Worm (Caenorhabditis elegans) whole organism, L1 larva: Measurements from ENCODE around the gene dmd-3.

Source experiments
- Y116A8C.19 ChIP-seq: sonication (generic microtip); optimal IDR thresholded peaks from 2 replicates; lab custom pipeline; 2016; ENCODE audit warnings: missing compliant biosample characterization, missing genetic modification characterization, borderline replicate concordance
- ama-1 ChIP-seq: fragments of 150-350 bp; optimal IDR thresholded peaks from 2 replicates; lab custom pipeline; 2014
- ceh-88 ChIP-seq: fragments of 200-800 bp; sonication (Bioruptor generic); IDR thresholded peaks from 2 replicates; pipeline ENCODE4 v1.3.6; 2022; ENCODE audit warnings: missing genetic modification characterization, missing compliant biosample characterization
- egl-27 ChIP-seq, 2 experiments: fragments of 150-350 bp in 1 of 2; sonication (generic microtip); optimal IDR thresholded peaks; 3 replicates each; lab custom pipeline; 2017 to 2018; ENCODE audit warnings: missing biosample characterization in 2 of 2, missing genetic modification characterization in 2 of 2, missing genetic modification reagents in 2 of 2
- fos-1 ChIP-seq: fragments of 150-350 bp; optimal IDR thresholded peaks from 2 replicates; lab custom pipeline; 2014; ENCODE audit warnings: missing biosample characterization, missing genetic modification characterization
- pag-3 ChIP-seq: sonication (generic microtip); optimal IDR thresholded peaks from 2 replicates; lab custom pipeline; 2017; ENCODE audit warnings: missing genetic modification characterization, mild to moderate bottlenecking, missing compliant biosample characterization, antibody characterized with exemption, borderline replicate concordance; ENCODE audit not compliant: insufficient read depth
- pqm-1 ChIP-seq: sonication (generic microtip); optimal IDR thresholded peaks from 3 replicates; lab custom pipeline; 2017; ENCODE audit warnings: missing biosample characterization, missing genetic modification characterization
- rnt-1 ChIP-seq: sonication (generic microtip); optimal IDR thresholded peaks from 2 replicates; lab custom pipeline; 2016; ENCODE audit warnings: mild to moderate bottlenecking, missing genetic modification characterization, moderate library complexity, missing compliant biosample characterization
- tlp-1 ChIP-seq: fragments of 150-350 bp; optimal IDR thresholded peaks from 2 replicates; lab custom pipeline; 2014; ENCODE audit warnings: missing biosample characterization, missing genetic modification characterization

- no peak for TF ChIP-seq ama-1 (lab: Kevin White, UChicago)
- no peak for TF ChIP-seq pag-3
- no peak for TF ChIP-seq tlp-1
- TF ChIP-seq Y116A8C.19 (tag; lab: Kevin White, UChicago), result no peak
- no peak for TF ChIP-seq egl-27 (tag; optimal IDR thresholded peaks at IDR 0.05; lab: Kevin White, UChicago)
- TF ChIP-seq fos-1 (tag; lab: Kevin White, UChicago), result no peak
- TF ChIP-seq pqm-1, result no peak
- TF ChIP-seq rnt-1, result no peak
- TF ChIP-seq ceh-88 (GFP tag; lab: Robert Waterston, UW), result no peak
These were observed 46.4 kb downstream of the dmd-3 start for ce11 chrV:19608665-19609064.
